Fruit fly (Drosophila melanogaster): ENCODE results near the gene Alg14.
A peak's percentile ranks its signal among the peaks of the same experiment; 100 is the strongest.

The Alg14 gene

DNA sequence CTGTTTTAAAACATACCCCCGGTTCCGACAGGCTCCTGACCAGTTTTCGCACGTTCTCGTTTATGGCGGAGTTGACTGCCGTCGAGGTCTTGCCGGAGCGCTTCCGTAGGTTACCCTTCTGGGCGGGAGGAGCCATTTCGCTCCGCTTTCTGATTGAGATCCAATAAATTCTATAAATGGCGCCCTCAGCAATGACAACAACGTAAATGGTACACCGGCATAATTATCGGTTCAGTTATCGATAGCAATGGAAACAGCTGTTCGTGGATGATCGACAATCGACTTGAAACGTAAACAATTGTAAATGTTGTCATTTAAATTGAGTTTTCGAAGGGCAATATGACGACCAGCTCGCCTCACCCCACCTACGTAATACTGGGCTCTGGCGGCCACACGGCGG lies at the start of gene Alg14, which contains the start of gene Grip128:
Gene Alg14 (plus strand): TSS at position 261 of the 400 bp plus-strand sequence.
Gene Grip128 (minus strand): TSS at position 216 of the 400 bp plus-strand sequence.
- TF ChIP-seq noc (tag; optimal IDR thresholded peaks at IDR 0.05): no peak

DNA sequence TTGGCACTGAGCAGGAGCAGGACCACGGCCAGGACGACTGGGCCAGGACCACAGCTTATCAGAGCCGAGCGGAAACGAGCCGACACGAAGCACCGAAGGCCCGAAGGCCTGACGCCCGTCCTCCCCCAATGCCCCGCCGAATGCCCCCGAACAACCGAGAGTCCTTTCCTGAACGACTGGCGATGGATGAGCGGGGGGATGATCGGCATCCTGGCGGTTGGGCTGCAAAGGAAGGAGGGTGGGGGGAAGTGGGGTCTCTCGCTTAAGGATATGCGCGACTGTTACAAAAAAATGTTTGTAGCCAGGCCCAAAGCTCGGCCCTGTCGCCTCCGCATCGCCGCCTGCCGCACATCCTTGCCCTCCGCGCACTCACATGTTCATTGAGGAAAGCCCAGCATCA lies 30.7 kb upstream of the Alg14 start, which contains the start of gene Cngl:
Gene Cngl (minus strand): TSS at position 8 of the 400 bp plus-strand sequence.
- TF ChIP-seq noc (tag; optimal IDR thresholded peaks at IDR 0.05): no peak

DNA sequence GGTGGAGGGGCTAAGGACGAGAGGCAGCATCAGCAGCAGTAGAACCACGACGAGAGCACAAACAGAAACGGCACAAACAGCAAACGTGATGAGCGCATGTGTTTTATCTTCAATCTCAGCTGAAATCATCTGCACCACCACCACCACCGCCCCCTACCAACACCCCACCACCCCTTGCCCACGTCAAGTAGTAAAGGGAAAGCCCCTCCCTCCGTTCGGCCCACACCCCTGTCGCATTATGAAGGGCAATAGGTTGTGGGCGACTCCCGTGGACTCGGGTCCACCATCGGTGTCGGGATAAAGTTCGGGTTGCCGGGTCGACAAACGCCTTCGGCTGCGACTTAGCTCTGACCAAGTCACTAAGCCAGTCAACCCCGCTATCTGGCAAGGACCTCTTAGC lies 28.5 kb upstream of the Alg14 start:
- no peak for TF ChIP-seq noc (tag; optimal IDR thresholded peaks at IDR 0.05)

DNA sequence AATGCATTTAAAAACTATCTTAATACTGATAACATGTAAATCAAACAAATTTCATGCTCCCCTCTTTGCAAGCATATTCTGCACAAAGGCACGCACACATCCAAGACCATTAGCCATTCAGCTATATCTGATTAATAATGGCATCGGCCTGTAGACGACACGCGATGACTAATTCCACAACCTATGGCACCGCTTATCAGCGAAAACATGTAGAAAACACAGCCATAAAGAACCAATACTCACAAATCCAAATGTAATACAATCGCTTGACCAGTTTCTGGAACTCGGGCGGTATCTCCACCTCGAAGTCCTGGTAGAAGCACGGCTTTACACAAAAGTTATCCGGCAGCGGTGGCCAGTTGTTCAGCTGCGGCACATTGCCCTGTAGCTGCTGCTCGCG lies 23.8 kb upstream of the Alg14 start:
- no peak for TF ChIP-seq noc (tag; optimal IDR thresholded peaks at IDR 0.05)

DNA sequence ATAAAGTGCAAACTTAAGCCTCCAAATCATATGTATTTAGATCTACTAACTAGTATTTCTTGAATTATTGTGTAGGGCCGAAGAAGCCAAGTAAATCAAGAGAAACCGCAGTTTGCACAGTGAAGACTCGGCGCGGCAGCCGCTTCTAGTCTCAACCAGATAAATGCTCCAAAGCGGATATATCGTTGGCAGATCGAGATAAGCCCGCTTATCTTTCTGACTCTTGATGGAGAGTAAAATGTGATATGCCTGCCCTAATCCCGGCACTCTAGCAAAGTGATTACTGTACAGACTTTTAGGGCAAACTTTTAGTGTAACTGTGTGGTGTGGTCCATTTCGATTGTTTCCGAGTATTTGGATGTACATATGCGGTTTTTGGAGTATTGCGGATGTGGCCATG lies 23.2 kb upstream of the Alg14 start:
- no peak for TF ChIP-seq noc (tag; optimal IDR thresholded peaks at IDR 0.05)

DNA sequence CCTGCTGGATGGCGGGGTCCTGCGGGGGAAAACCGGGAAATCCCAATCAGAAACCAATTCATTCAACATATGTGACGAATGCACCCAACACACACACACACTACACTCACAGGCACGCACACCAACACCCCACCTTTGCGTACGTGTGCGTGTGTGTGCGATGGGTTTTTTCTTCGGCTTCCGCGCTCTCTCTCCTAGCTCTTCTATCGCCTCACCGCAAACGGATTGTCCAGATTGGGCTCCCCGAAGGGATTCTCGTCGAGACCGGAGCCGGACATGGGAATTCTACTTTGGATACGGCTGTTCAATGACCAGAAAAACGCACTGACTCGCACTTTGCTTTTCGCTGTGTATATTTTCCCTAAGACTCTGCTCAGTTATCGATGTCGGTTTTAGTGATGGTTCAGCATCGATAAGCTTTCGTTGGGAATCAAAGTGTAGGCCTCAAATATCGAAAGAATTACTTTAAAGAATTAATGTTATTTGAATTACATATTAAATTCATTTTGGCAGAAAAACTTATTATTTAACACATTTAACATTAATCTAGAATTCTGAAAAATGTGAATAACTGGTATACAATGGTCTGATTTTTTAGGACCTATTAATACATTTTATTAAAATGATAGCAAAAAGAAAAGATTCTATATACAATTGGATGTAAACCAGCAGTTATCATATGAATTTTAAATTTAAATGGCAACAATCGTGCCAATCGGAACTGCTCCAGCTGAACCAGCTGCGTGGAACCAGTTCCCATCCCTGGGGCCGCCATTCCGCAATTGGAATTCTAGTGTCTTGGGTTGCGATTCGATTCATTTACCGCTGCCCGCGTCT lies 22.3 kb upstream of the Alg14 start, which contains the start of the genes Scamp and Ahcy:
Gene Scamp (minus strand): TSS at position 394 of the 837 bp plus-strand sequence.
Gene Ahcy (plus strand): TSS at position 772 of the 837 bp plus-strand sequence.
- no peak for TF ChIP-seq noc (tag; optimal IDR thresholded peaks at IDR 0.05)

DNA sequence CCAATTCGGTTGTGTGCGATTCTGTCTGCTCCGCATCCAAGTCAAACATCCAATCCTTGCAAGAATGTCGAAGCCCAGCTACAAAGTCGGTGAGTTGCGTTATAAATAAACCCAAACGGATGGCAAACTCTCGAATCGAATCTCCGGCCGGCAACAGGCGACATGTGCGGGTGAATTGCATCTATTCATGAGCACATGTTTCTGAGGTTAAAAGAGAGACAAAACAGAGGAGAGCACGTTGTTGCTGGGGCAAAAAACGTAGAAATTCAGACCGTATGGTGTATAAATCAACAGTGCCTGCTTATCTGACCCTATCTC lies 21.7 kb upstream of the Alg14 start:
- TF ChIP-seq noc (tag; optimal IDR thresholded peaks at IDR 0.05): no peak

DNA sequence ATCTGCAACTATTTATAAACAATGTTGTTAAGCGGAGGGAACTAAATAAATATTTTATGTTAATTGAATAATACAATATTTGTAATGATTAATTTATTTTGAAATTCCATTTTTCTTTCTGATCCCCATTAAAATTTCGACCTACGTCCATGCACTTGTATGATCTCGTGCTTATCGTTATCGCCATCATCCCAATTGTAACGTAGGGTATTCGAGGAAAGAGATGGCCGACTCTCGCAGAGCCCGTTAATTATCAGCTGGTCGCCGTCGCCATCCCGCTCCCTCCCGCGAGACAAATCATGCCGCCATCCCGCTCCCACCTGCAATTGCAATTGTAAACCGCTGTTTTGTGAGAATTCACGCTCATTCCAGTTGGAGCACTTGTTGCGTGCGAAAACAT lies 18.8 kb upstream of the Alg14 start, which contains the start of gene CG11655:
Gene CG11655 (plus strand): TSS at position 351 of the 400 bp plus-strand sequence.
- TF ChIP-seq noc (tag; optimal IDR thresholded peaks at IDR 0.05): peak; percentile 64

DNA sequence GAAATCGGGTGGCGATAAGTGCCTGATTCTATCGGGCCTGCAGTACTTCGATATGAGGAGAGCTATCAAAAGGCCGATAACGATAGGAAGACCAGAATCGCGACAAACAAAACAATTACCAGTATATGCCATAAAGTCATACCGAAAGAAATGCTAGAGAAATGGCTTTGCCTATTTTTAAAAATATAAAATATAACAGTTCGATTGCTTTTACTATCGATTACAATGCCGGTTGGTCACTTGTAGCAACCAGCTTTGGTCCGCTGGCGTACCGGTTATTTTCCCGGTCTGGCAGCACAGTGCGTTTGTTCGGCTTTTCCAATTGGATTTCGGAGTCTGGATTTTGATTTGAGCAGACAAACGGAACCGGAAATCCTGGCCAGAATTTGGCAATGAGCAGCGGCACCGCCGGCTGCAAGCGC lies 9.5 kb upstream of the Alg14 start, which contains the start of the genes shtd, CG6294 and CG6299:
Gene shtd (minus strand): TSS at position 6 of the 422 bp plus-strand sequence.
Gene CG6294 (plus strand): TSS at position 287 of the 422 bp plus-strand sequence.
Gene CG6299 (plus strand): TSS at position 287 of the 422 bp plus-strand sequence.
- no peak for TF ChIP-seq noc (tag; optimal IDR thresholded peaks at IDR 0.05)

DNA sequence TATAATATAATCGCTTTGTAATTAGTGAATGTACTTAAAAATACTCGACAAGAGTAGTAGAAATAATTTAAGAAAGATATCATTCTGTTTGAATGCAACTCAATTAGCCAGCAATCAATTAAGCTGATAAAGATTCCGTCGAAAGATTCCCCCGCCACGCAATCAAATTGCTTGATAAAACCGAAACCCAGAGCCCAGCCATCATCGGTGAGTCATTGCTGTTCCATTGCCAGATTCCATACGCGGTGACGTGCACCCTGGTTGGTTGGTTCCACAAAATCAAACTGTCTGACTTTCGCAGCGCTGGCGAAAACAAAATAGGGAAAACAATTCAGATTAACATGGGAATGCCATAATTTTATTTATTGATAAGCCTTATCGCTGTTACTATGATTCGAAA lies 7.4 kb upstream of the Alg14 start:
- no peak for TF ChIP-seq noc (tag; optimal IDR thresholded peaks at IDR 0.05)

DNA sequence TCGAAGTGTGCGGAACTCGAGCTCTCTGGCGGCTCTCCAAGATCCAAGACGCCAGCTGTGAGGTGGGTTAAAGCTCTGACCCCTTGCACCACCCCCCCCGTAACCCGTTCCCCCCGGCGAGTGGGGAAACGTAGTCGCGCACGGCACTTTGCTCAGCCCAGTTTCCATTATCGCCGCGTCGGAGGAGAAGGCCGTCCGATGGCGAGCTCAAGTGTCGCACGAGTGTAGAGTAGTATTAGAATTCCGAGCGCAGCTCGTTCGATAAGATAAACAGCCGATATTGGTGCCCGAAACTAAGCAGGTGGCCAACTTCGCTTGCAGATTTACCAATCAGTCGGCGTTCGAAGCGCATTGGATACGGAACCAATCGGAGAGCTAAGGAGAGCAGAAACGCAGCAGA lies 6.6 kb upstream of the Alg14 start:
- TF ChIP-seq noc (tag; optimal IDR thresholded peaks at IDR 0.05): no peak

DNA sequence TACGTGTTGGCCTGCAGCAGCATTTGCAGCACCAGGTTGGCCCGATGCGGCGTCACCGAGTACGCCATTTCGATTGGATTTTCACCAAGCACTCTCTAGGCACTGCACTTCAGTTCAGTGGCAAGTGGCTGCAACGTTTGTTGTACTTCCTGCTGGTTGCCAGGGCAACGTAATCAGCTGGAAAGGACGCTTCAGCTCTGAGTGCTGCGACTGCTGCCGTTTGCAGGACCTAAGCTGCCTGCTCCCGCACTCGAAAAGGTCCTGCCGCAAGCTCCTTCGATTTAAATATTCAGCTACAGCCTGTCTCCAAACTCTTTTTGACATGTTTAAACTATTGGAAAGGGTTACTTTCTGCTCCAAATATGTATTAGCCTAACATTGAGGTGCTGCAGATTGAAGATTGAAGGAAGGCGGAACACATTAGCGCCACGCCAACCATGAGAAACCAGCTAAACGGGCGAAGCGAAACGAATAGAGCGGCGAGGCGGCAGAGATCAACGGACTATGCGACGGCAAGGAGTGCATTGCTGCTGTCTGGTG lies 4.5 kb upstream of the Alg14 start, which contains the start of the genes CG15642 and CG15641:
Gene CG15642 (minus strand): TSS at position 356 of the 540 bp plus-strand sequence.
Gene CG15641 (plus strand): TSS at position 490 of the 540 bp plus-strand sequence.
- TF ChIP-seq noc (tag; optimal IDR thresholded peaks at IDR 0.05): no peak

DNA sequence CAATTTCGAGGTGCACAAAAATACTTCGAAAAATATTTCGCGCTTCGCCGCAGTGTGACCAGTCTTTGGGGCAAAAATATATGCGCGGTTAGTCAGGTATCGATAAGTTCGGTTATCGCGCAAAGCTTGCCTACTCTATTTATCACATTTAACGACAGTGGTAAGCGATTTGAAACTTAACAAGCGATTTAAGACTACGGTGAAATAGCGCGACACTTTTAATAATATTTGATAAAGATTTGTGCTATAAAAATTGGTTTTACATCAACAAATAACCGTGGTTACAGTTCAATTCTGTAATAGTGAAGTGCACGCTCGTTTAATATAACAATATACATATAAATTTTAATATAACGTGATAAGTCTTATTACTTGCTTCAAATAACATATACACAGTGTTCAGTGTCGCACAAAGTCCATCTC lies 3.4 kb downstream of the Alg14 start, which contains the start of gene mh:
Gene mh (minus strand): TSS at position 34 of the 423 bp plus-strand sequence.
- no peak for TF ChIP-seq noc (tag; optimal IDR thresholded peaks at IDR 0.05)

DNA sequence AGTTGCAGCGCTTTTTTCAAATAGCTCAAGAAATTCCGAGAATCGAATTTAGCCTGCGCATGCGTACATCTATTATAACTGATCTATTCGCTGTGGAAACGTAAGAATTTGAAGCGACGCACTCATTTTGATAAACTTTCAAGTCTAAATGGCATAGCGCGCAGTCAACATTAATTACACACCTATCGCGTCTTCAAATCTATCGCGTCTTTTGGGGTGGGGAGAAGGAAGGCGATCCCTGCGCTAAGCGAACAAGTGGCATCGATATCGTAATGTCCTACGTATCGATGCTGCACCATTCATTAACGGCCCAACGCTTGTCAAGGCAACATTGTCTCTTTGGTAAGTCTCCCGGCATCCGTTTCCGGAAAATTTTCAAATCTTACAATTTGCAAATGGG lies 3.8 kb downstream of the Alg14 start, which contains the start of gene CG6324:
Gene CG6324 (plus strand): TSS at position 301 of the 400 bp plus-strand sequence.
- TF ChIP-seq noc (tag; optimal IDR thresholded peaks at IDR 0.05): no peak

DNA sequence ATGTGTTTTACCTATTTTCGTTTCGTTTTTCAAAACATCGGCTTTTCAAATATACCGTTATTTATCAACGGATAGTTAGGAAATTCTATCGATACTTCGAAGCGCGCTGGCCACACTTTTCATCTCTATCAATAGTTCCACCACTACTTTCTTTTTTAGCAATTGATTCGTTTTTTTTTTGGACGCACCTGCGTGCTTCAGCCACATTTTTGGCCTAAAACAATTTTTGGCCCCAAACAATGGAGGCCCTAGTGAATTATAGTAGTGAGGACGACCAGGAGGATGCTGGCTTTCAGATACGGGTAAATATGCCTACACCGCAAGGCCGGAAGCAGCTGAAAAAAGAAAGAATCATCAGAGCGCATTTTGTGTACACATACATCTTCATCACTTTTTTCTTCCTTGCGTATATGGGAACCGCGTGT lies 10.3 kb downstream of the Alg14 start, which contains the start of gene CG6340:
Gene CG6340 (plus strand): TSS at position 139 of the 425 bp plus-strand sequence.
- TF ChIP-seq noc (tag; optimal IDR thresholded peaks at IDR 0.05): no peak

Measured in whole organism, larva.